Fruit fly (Drosophila melanogaster) whole organism, embryonic: ENCODE measurements around the gene Cyp4d14.

Experiments
- CG10543 ChIP-seq: fragments of 200-800 bp; sonication (Bioruptor generic); optimal IDR thresholded peaks from 3 replicates; lab custom pipeline; 2017; ENCODE audit warnings: missing biosample characterization, mild to moderate bottlenecking, missing genetic modification characterization, moderate library complexity
- CG10565 ChIP-seq: fragments of 200-800 bp; sonication (Bioruptor generic); optimal IDR thresholded peaks from 3 replicates; lab custom pipeline; 2016; ENCODE audit warnings: missing biosample characterization, mild to moderate bottlenecking, missing genetic modification characterization
- CG10979 ChIP-seq: fragments of 200-800 bp; sonication (Bioruptor generic); optimal IDR thresholded peaks from 2 replicates; lab custom pipeline; 2018; ENCODE audit warnings: missing biosample characterization, mild to moderate bottlenecking, missing genetic modification characterization, moderate library complexity
- CG11696 ChIP-seq: fragments of 200-800 bp; sonication (Bioruptor generic); IDR thresholded peaks from 2 replicates; pipeline ENCODE4 v1.3.6; 2022; ENCODE audit warnings: missing biosample characterization, missing genetic modification characterization
- CG12769 ChIP-seq: fragments of 200-800 bp; sonication (Bioruptor generic); optimal IDR thresholded peaks from 2 replicates; lab custom pipeline; 2019; ENCODE audit warnings: missing biosample characterization, mild to moderate bottlenecking, missing genetic modification characterization, moderate library complexity
- CG1603 ChIP-seq: fragments of 200-800 bp; sonication (Bioruptor generic); optimal IDR thresholded peaks from 2 replicates; lab custom pipeline; 2019; ENCODE audit warnings: missing biosample characterization, mild to moderate bottlenecking, missing genetic modification characterization, moderate library complexity
- CG17186 ChIP-seq: fragments of 200-800 bp; sonication (Bioruptor generic); optimal IDR thresholded peaks from 3 replicates; lab custom pipeline; 2017; ENCODE audit warnings: missing biosample characterization, missing genetic modification reagents, missing genetic modification characterization
- CG17612 ChIP-seq: fragments of 200-800 bp; sonication (Bioruptor generic); IDR thresholded peaks from 2 replicates; pipeline ENCODE4 v1.3.6; 2022; ENCODE audit warnings: missing biosample characterization, missing genetic modification characterization
- CG18619 ChIP-seq: fragments of 200-800 bp; sonication (Bioruptor generic); optimal IDR thresholded peaks from 3 replicates; lab custom pipeline; 2017; ENCODE audit warnings: missing biosample characterization, mild to moderate bottlenecking, missing genetic modification characterization
- CG2120 ChIP-seq: fragments of 200-800 bp; sonication (Bioruptor generic); optimal IDR thresholded peaks from 3 replicates; lab custom pipeline; 2016; ENCODE audit warnings: missing biosample characterization, missing genetic modification characterization
- CG31224 ChIP-seq: fragments of 200-800 bp; sonication (Bioruptor generic); IDR thresholded peaks from 2 replicates; pipeline ENCODE4 v1.3.6; 2022; ENCODE audit warnings: missing biosample characterization, missing genetic modification characterization
- CG3281 ChIP-seq: fragments of 200-800 bp; sonication (Bioruptor generic); optimal IDR thresholded peaks from 3 replicates; lab custom pipeline; 2017; ENCODE audit warnings: missing biosample characterization, mild to moderate bottlenecking, missing genetic modification characterization
- CG33213 ChIP-seq: fragments of 200-800 bp; sonication (Bioruptor generic); optimal IDR thresholded peaks from 3 replicates; lab custom pipeline; 2016; ENCODE audit warnings: missing biosample characterization, missing genetic modification characterization
- CG34376 ChIP-seq: fragments of 200-800 bp; sonication (Bioruptor generic); optimal IDR thresholded peaks from 2 replicates; lab custom pipeline; 2018; ENCODE audit warnings: missing biosample characterization, mild to moderate bottlenecking, missing genetic modification characterization
- CG3726 ChIP-seq: fragments of 200-800 bp; sonication (Bioruptor generic); IDR thresholded peaks from 3 replicates; pipeline ENCODE4, ENCODE4 v1.3.6; 2022; ENCODE audit warnings: missing biosample characterization, missing genetic modification characterization
- CG4360 ChIP-seq: fragments of 200-800 bp; sonication (Bioruptor generic); IDR thresholded peaks from 2 replicates; pipeline ENCODE4 v1.3.6; 2022; ENCODE audit warnings: missing biosample characterization, missing genetic modification characterization
- CG4854 ChIP-seq: fragments of 200-800 bp; sonication (Bioruptor generic); optimal IDR thresholded peaks from 2 replicates; lab custom pipeline; 2016; ENCODE audit warnings: missing biosample characterization, missing genetic modification characterization, inconsistent platforms
- CG5180 ChIP-seq: fragments of 200-800 bp; sonication (Bioruptor generic); optimal IDR thresholded peaks from 3 replicates; lab custom pipeline; 2017; ENCODE audit warnings: missing biosample characterization, missing genetic modification characterization, mild to moderate bottlenecking, moderate library complexity, missing genetic modification reagents
- CG9727 ChIP-seq: fragments of 200-800 bp; sonication (Bioruptor generic); optimal IDR thresholded peaks from 3 replicates; lab custom pipeline; 2017; ENCODE audit warnings: missing biosample characterization, mild to moderate bottlenecking, missing genetic modification characterization
- D19A ChIP-seq: fragments of 200-800 bp; optimal IDR thresholded peaks from 3 replicates; lab custom pipeline; 2019; ENCODE audit warnings: missing biosample characterization, mild to moderate bottlenecking, missing genetic modification characterization, moderate library complexity
- Doc2 ChIP-seq: fragments of 200-800 bp; sonication (Bioruptor generic); IDR thresholded peaks from 2 replicates; pipeline ENCODE4 v1.3.6; 2022; ENCODE audit warnings: missing biosample characterization, missing genetic modification characterization
- Dref ChIP-seq: fragments of 200-800 bp; sonication (Bioruptor generic); IDR thresholded peaks from 2 replicates; pipeline ENCODE4 v1.3.6; 2022; ENCODE audit warnings: missing biosample characterization, missing genetic modification characterization
- Drgx ChIP-seq: fragments of 200-800 bp; sonication (Bioruptor generic); IDR thresholded peaks from 2 replicates; pipeline ENCODE4 v1.3.6; 2022; ENCODE audit warnings: missing biosample characterization, missing genetic modification characterization
- Ets65A ChIP-seq: fragments of 200-800 bp; sonication (Bioruptor generic); peaks from one replicate; lab custom pipeline; 2016; ENCODE audit warnings: missing biosample characterization, missing genetic modification characterization
- Fer2 ChIP-seq: fragments of 200-800 bp; sonication (Bioruptor generic); optimal IDR thresholded peaks from 2 replicates; lab custom pipeline; 2018; ENCODE audit warnings: missing biosample characterization, mild to moderate bottlenecking, missing genetic modification characterization, moderate library complexity
- GATAe ChIP-seq: fragments of 200-800 bp; sonication (Bioruptor generic); conservative IDR thresholded peaks from 2 replicates; pipeline ENCODE4 v1.3.6; 2022; ENCODE audit warnings: missing biosample characterization, missing genetic modification characterization
- Hr78 ChIP-seq, 2 experiments: fragments of 200-800 bp in 1 of 2; fragments of >200 bp in 1 of 2; sonication (Bioruptor generic) in 1 of 2; optimal IDR thresholded peaks; 2 replicates each; lab custom pipeline; 2017 to 2019; ENCODE audit warnings: missing biosample characterization in 2 of 2, missing genetic modification characterization in 2 of 2, mild to moderate bottlenecking in 1 of 2, moderate library complexity in 1 of 2
- Lhr ChIP-seq: fragments of 200-800 bp; sonication (Bioruptor generic); optimal IDR thresholded peaks from 3 replicates; lab custom pipeline; 2017; ENCODE audit warnings: mild to moderate bottlenecking, missing biosample characterization, missing genetic modification reagents, missing genetic modification characterization
- Mes4 ChIP-seq: fragments of 200-800 bp; sonication (Bioruptor generic); optimal IDR thresholded peaks from 2 replicates; lab custom pipeline; 2016; ENCODE audit warnings: missing biosample characterization, missing genetic modification characterization
- NfI ChIP-seq: fragments of 200-800 bp; sonication (Bioruptor generic); optimal IDR thresholded peaks from 3 replicates; lab custom pipeline; 2018; ENCODE audit warnings: missing biosample characterization, mild to moderate bottlenecking, missing genetic modification characterization, moderate library complexity
- Pdp1 ChIP-seq, 2 experiments: fragments of 200-800 bp; sonication (Bioruptor generic); optimal IDR thresholded peaks; 3 replicates each; lab custom pipeline; 2016; ENCODE audit warnings: missing biosample characterization in 2 of 2, missing genetic modification characterization in 2 of 2, mild to moderate bottlenecking in 1 of 2, moderate library complexity in 1 of 2
- bab2 ChIP-seq: fragments of 200-800 bp; sonication (Bioruptor generic); optimal IDR thresholded peaks from 2 replicates; lab custom pipeline; 2016; ENCODE audit warnings: missing biosample characterization, missing genetic modification characterization
- disco-r ChIP-seq: fragments of 200-800 bp; sonication (Bioruptor generic); optimal IDR thresholded peaks from 2 replicates; lab custom pipeline; 2016; ENCODE audit warnings: missing biosample characterization, missing genetic modification characterization
- ftz-f1 ChIP-seq: fragments of 200-800 bp; sonication (Bioruptor generic); optimal IDR thresholded peaks from 2 replicates; lab custom pipeline; 2016; ENCODE audit warnings: missing biosample characterization, missing genetic modification characterization
- gcm2 ChIP-seq: fragments of 200-800 bp; sonication (Bioruptor generic); optimal IDR thresholded peaks from 2 replicates; lab custom pipeline; 2016; ENCODE audit warnings: missing biosample characterization, missing genetic modification characterization
- grn ChIP-seq: fragments of 200-800 bp; sonication (Bioruptor generic); optimal IDR thresholded peaks from 3 replicates; lab custom pipeline; 2017; ENCODE audit warnings: missing biosample characterization, missing genetic modification characterization
- h ChIP-seq: fragments of >200 bp; optimal IDR thresholded peaks from 2 replicates; lab custom pipeline; 2017
- insv ChIP-seq, 2 experiments: fragments of 200-800 bp; sonication (Bioruptor generic); optimal IDR thresholded peaks; 3 replicates each; lab custom pipeline; 2016 to 2018; ENCODE audit warnings: missing biosample characterization in 2 of 2, missing genetic modification characterization in 2 of 2
- nmo ChIP-seq: fragments of 200-800 bp; sonication (Bioruptor generic); optimal IDR thresholded peaks from 2 replicates; lab custom pipeline; 2018; ENCODE audit warnings: missing biosample characterization, mild to moderate bottlenecking, missing genetic modification characterization, moderate library complexity
- org-1 ChIP-seq: fragments of 200-800 bp; sonication (Bioruptor generic); optimal IDR thresholded peaks from 2 replicates; lab custom pipeline; 2017; ENCODE audit warnings: missing biosample characterization, missing genetic modification characterization
- pfk ChIP-seq: fragments of 200-800 bp; sonication (Bioruptor generic); optimal IDR thresholded peaks from 2 replicates; lab custom pipeline; 2018; ENCODE audit warnings: missing biosample characterization, mild to moderate bottlenecking, missing genetic modification characterization, moderate library complexity
- sd ChIP-seq: fragments of 200-800 bp; sonication (Bioruptor generic); optimal IDR thresholded peaks from 3 replicates; lab custom pipeline; 2018; ENCODE audit warnings: missing biosample characterization, mild to moderate bottlenecking, missing genetic modification characterization, moderate library complexity
- sr ChIP-seq: fragments of 200-800 bp; sonication (Bioruptor generic); IDR thresholded peaks from 3 replicates; pipeline ENCODE4 v1.3.6; 2022; ENCODE audit warnings: missing biosample characterization, missing genetic modification characterization
- tx ChIP-seq: fragments of 200-800 bp; sonication (Bioruptor generic); optimal IDR thresholded peaks from 2 replicates; lab custom pipeline; 2016; ENCODE audit warnings: missing biosample characterization, missing genetic modification characterization
- unc-4 ChIP-seq: fragments of 200-800 bp; sonication (Bioruptor generic); IDR thresholded peaks from 2 replicates; pipeline ENCODE4 v1.3.6; 2022; ENCODE audit warnings: missing biosample characterization, missing genetic modification characterization; ENCODE audit not compliant: partially characterized antibody
- vnd ChIP-seq: fragments of 200-800 bp; sonication (Bioruptor generic); IDR thresholded peaks from 3 replicates; pipeline ENCODE4 v1.3.6; 2022; ENCODE audit warnings: missing biosample characterization, missing genetic modification characterization; ENCODE audit not compliant: partially characterized antibody

The Cyp4d14 gene

dm6 chrX:2166129-2166528 lies 9.0 kb downstream of the Cyp4d14 start (continued):
- TF ChIP-seq insv (GFP tag; optimal IDR thresholded peaks at IDR 0.05; lab: Kevin White, UChicago) (no peak), Fer2 (tag; lab: Kevin White, UChicago) (no peak), CG31224 (GFP tag; lab: Robert Waterston, UW) (no peak), CG17186 (GFP tag; lab: Kevin White, UChicago) (peak; percentile 28), CG9727 (GFP tag; lab: Kevin White, UChicago) (no peak), h (no peak), CG33213 (GFP tag; lab: Kevin White, UChicago) (no peak), GATAe (no peak), vnd (GFP tag; lab: Robert Waterston, UW) (no peak), disco-r (GFP tag; lab: Kevin White, UChicago) (no peak), CG10979 (tag; lab: Kevin White, UChicago) (peak; percentile 53), CG11696 (GFP tag; lab: Robert Waterston, UW) (no peak), pfk (GFP tag; lab: Kevin White, UChicago) (no peak), tx (GFP tag; lab: Kevin White, UChicago) (no peak), Mes4 (GFP tag; lab: Kevin White, UChicago) (peak; percentile 43), CG4854 (GFP tag; lab: Kevin White, UChicago) (no peak), CG4360 (GFP tag; lab: Robert Waterston, UW) (no peak), Doc2 (no peak), Dref (GFP tag; lab: Robert Waterston, UW) (no peak), unc-4 (GFP tag; lab: Robert Waterston, UW) (no peak), gcm2 (GFP tag; lab: Kevin White, UChicago) (no peak), CG5180 (GFP tag; lab: Kevin White, UChicago) (no peak), grn (no peak), NfI (peak; percentile 28)

dm6 chrX:2165394-2165793 lies 9.7 kb downstream of the Cyp4d14 start:
- TF ChIP-seq CG3726 (GFP tag; lab: Robert Waterston, UW) (0 out of 3 replicates have a peak, but pooled peaks have one; percentile 41), CG1603 (tag; lab: Kevin White, UChicago) (peak; percentile 9), Dref (GFP tag; lab: Robert Waterston, UW) (no peak), CG3281 (GFP tag; lab: Kevin White, UChicago) (no peak), Drgx (GFP tag; lab: Robert Waterston, UW) (peak; percentile 81), Ets65A (peak; percentile 46)

dm6 chrX:2163358-2163757 lies 11.8 kb downstream of the Cyp4d14 start:
- TF ChIP-seq org-1 (no peak), D19A (tag; lab: Kevin White, UChicago) (no peak), sd (tag; lab: Kevin White, UChicago) (peak; percentile 98), CG10543 (GFP tag; lab: Kevin White, UChicago) (peak; percentile 41), CG12769 (tag; lab: Kevin White, UChicago) (peak; percentile 45), ftz-f1 (GFP tag; lab: Kevin White, UChicago) (peak; percentile 22)

dm6 chrX:2162130-2162907 lies 12.8 kb downstream of the Cyp4d14 start, which contains the start of the genes Cyp4d1 and CG3630:
TSS of gene Cyp4d1 (minus strand) at chrX:2162180.
TSS of gene CG3630 (plus strand) at chrX:2162196.
- TF ChIP-seq Pdp1 (GFP tag; optimal IDR thresholded peaks at IDR 0.05; lab: Kevin White, UChicago) = peak in 1 of 2 experiments; percentile 56
- no peak for TF ChIP-seq Lhr
- no peak for TF ChIP-seq CG10565 (GFP tag; lab: Kevin White, UChicago)
- no peak for TF ChIP-seq CG18619 (GFP tag; lab: Kevin White, UChicago)
- no peak for TF ChIP-seq nmo (GFP tag; lab: Kevin White, UChicago)
- 0 out of 3 replicates have a peak, but pooled peaks have one; percentile 11 for TF ChIP-seq sr
- TF ChIP-seq bab2 = no peak
- peak; percentile 77 for TF ChIP-seq sd (tag; lab: Kevin White, UChicago)
- TF ChIP-seq Hr78 (GFP tag; optimal IDR thresholded peaks at IDR 0.05; lab: Kevin White, UChicago) = peak in 1 of 2 experiments; percentile 14
- TF ChIP-seq CG12769 (tag; lab: Kevin White, UChicago) = peak; percentile 86
- TF ChIP-seq CG34376 (GFP tag; lab: Kevin White, UChicago) = peak; percentile 12
- TF ChIP-seq CG2120 = no peak
- TF ChIP-seq CG17612 (GFP tag; lab: Robert Waterston, UW) = no peak
